Worm (Caenorhabditis elegans) whole organism, L2 larva: Measurements from ENCODE around the gene myrf-1.

Source experiments
- lin-39 ChIP-seq: fragments of 150-350 bp; optimal IDR thresholded peaks from 2 replicates; lab custom pipeline; 2014; ENCODE audit warnings: missing biosample characterization, missing genetic modification reagents, missing genetic modification characterization
- mdl-1 ChIP-seq, 2 experiments: fragments of 150-350 bp in 1 of 2; sonication (generic microtip) in 1 of 2; optimal IDR thresholded peaks; 2 replicates each; lab custom pipeline; 2017; ENCODE audit warnings: missing biosample characterization in 2 of 2, missing genetic modification characterization in 2 of 2

DNA sequence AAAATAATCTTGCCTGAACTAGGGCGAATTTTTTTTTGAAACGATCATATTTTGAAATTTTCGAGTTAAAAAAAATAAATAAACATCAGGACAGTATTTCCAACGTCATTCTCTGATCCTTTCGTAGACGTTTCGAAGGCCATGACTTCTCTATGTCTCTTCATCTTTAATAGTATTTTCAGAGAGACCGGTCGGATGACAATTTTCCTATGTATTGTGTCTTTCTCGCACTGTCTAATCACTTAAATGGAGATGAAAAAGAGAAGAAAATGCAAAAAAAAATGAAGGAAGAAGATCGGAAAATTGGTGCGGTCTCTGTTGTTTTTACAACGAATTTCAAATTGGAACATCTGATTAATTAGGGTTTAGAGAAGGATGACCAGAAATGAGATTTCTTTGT, 22.8 kb upstream of the myrf-1 start:
- no peak for TF ChIP-seq mdl-1 (tag; optimal IDR thresholded peaks at IDR 0.05; lab: Kevin White, UChicago)
- TF ChIP-seq lin-39 (tag; lab: Kevin White, UChicago): no peak
